Worm (Caenorhabditis elegans) whole organism, L4/young adult: ENCODE data around the gene gmap-1.

Source experiments
- W03F9.2 ChIP-seq: fragments of 150-350 bp; optimal IDR thresholded peaks from 2 replicates; lab custom pipeline; 2014; ENCODE audit warnings: missing biosample characterization, missing genetic modification characterization
- dao-5 ChIP-seq: sonication (generic microtip); optimal IDR thresholded peaks from 2 replicates; lab custom pipeline; 2016; ENCODE audit warnings: missing genotype, missing genetic modification characterization, moderate library complexity, missing compliant biosample characterization
- him-1 ChIP-seq: sonication (generic microtip); optimal IDR thresholded peaks from 2 replicates; lab custom pipeline; 2016; ENCODE audit warnings: missing genotype, missing genetic modification reagents, missing genetic modification characterization, missing compliant biosample characterization

DNA sequence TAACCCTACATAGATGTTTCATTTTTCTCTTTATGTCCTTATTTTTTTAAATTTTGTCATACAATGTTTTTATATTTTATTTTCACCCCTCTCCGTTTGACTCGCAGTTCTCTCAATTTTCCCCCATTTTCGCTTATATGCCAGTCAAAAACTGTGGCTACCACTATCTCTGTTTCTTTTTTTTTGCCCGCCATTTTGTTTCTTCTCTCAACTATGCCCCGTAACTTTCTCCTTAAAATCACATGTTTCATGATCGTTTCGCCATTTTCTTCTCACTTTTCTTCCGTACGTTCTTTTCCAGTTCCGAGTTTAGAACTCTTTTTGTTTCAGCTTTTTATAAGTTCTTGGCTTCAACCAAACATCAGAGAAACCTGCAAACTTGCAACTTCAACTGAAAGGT is 27.3 kb downstream of the gmap-1 start, which contains the start of gene pqn-18:
- no peak for TF ChIP-seq W03F9.2 (tag; lab: Kevin White, UChicago)
- no peak for TF ChIP-seq him-1 (tag; lab: Kevin White, UChicago)
- TF ChIP-seq dao-5 (tag; lab: Kevin White, UChicago): no peak
